Worm (Caenorhabditis elegans) whole organism, L4 larva: ENCODE measurements around the gene clp-2.

ENCODE experiments used
- D1046.2 ChIP-seq: fragments of 200-800 bp; sonication (Bioruptor generic); IDR thresholded peaks from 2 replicates; pipeline ENCODE4 v1.3.6; 2022; ENCODE audit warnings: missing genetic modification characterization, missing compliant biosample characterization
- F10B5.3 ChIP-seq: sonication (generic microtip); optimal IDR thresholded peaks from 2 replicates; lab custom pipeline; 2016; ENCODE audit warnings: mild to moderate bottlenecking, missing genetic modification characterization, missing compliant biosample characterization
- Y105C5A.15 ChIP-seq: fragments of 200-800 bp; sonication (Bioruptor generic); IDR thresholded peaks from 2 replicates; pipeline ENCODE4 v1.3.6; 2022; ENCODE audit warnings: missing genetic modification characterization, missing compliant biosample characterization
- Y48G9A.11 ChIP-seq: fragments of 200-800 bp; sonication (Bioruptor generic); IDR thresholded peaks from 2 replicates; pipeline ENCODE4 v1.3.6; 2022; ENCODE audit warnings: missing genetic modification reagents, missing genetic modification characterization, missing compliant biosample characterization
- Y5F2A.4 ChIP-seq: fragments of 200-800 bp; sonication (Bioruptor generic); optimal IDR thresholded peaks from 2 replicates; lab custom pipeline; 2018; ENCODE audit warnings: mild to moderate bottlenecking, missing genetic modification characterization, missing compliant biosample characterization
- ZK337.2 ChIP-seq: fragments of 200-800 bp; sonication (Bioruptor generic); IDR thresholded peaks from 2 replicates; pipeline ENCODE4 v1.3.6; 2022; ENCODE audit warnings: missing genetic modification reagents, missing genetic modification characterization, missing compliant biosample characterization
- ZK546.5 ChIP-seq, 2 experiments: sonication (generic microtip); optimal IDR thresholded peaks; 2 replicates each; lab custom pipeline; 2017; ENCODE audit warnings: missing biosample characterization in 2 of 2, missing genetic modification characterization in 2 of 2
- aha-1 ChIP-seq: fragments of 150-350 bp; peaks from one replicate; lab custom pipeline; 2014; ENCODE audit warnings: missing biosample characterization, missing genetic modification characterization
- ceh-32 ChIP-seq: sonication (generic microtip); optimal IDR thresholded peaks from 2 replicates; lab custom pipeline; 2016; ENCODE audit warnings: mild to moderate bottlenecking, missing genetic modification characterization, missing compliant biosample characterization; ENCODE audit not compliant: poor library complexity
- ceh-44 ChIP-seq: fragments of 200-800 bp; sonication (Bioruptor generic); IDR thresholded peaks from 2 replicates; pipeline ENCODE4 v1.3.6; 2022; ENCODE audit warnings: missing genetic modification reagents, missing genetic modification characterization, missing compliant biosample characterization
- ceh-62 ChIP-seq: sonication (generic microtip); optimal IDR thresholded peaks from 2 replicates; lab custom pipeline; 2017; ENCODE audit warnings: missing biosample characterization, missing genetic modification characterization
- ceh-82 ChIP-seq: sonication (generic microtip); optimal IDR thresholded peaks from 2 replicates; lab custom pipeline; 2017; ENCODE audit warnings: missing biosample characterization, missing genetic modification characterization
- ces-1 ChIP-seq: fragments of 150-350 bp; sonication (generic microtip); optimal IDR thresholded peaks from 4 replicates; lab custom pipeline; 2014; ENCODE audit warnings: missing biosample characterization, missing genetic modification reagents, missing genetic modification characterization
- cey-2 ChIP-seq: sonication (generic microtip); optimal IDR thresholded peaks from 3 replicates; lab custom pipeline; 2017; ENCODE audit warnings: missing genetic modification characterization, mild to moderate bottlenecking, missing compliant biosample characterization, antibody characterized with exemption, borderline replicate concordance; ENCODE audit not compliant: insufficient read depth
- daf-16 ChIP-seq, 3 experiments: sonication (generic microtip); optimal IDR thresholded peaks; 2 replicates each; lab custom pipeline; 2016 to 2017; ENCODE audit warnings: missing genetic modification characterization in 3 of 3, missing genetic modification reagents in 3 of 3, mild to moderate bottlenecking in 2 of 3, missing compliant biosample characterization in 2 of 3, missing biosample characterization in 1 of 3, moderate library complexity in 1 of 3
- dmd-8 ChIP-seq: fragments of 200-800 bp; sonication (Bioruptor generic); IDR thresholded peaks from 2 replicates; pipeline ENCODE4 v1.3.6; 2022; ENCODE audit warnings: missing genetic modification characterization, missing compliant biosample characterization
- dmd-9 ChIP-seq: fragments of 200-800 bp; sonication (Bioruptor generic); IDR thresholded peaks from 2 replicates; pipeline ENCODE4 v1.3.6; 2022; ENCODE audit warnings: missing genetic modification reagents, missing genetic modification characterization, missing compliant biosample characterization
- egl-27 ChIP-seq: sonication (generic microtip); optimal IDR thresholded peaks from 3 replicates; lab custom pipeline; 2017; ENCODE audit warnings: missing biosample characterization, missing genetic modification reagents, missing genetic modification characterization
- egl-43 ChIP-seq: fragments of 200-800 bp; sonication (Bioruptor generic); IDR thresholded peaks from 2 replicates; pipeline ENCODE4 v1.3.6; 2022; ENCODE audit warnings: missing genetic modification reagents, missing genetic modification characterization, missing compliant biosample characterization
- fkh-10 ChIP-seq: fragments of 150-350 bp; optimal IDR thresholded peaks from 2 replicates; lab custom pipeline; 2014; ENCODE audit warnings: missing biosample characterization, missing genetic modification reagents, missing genetic modification characterization
- hif-1 ChIP-seq, 2 experiments: sonication (generic microtip); optimal IDR thresholded peaks; 2 replicates each; lab custom pipeline; 2016 to 2017; ENCODE audit warnings: missing compliant biosample characterization in 2 of 2, missing genetic modification characterization in 2 of 2, missing genetic modification reagents in 2 of 2, missing genotype in 2 of 2, mild to moderate bottlenecking in 1 of 2
- hlh-11 ChIP-seq: fragments of 200-800 bp; sonication (Bioruptor generic); optimal IDR thresholded peaks from 2 replicates; lab custom pipeline; 2018; ENCODE audit warnings: mild to moderate bottlenecking, missing genetic modification characterization, missing compliant biosample characterization
- hmg-1.1 ChIP-seq: fragments of 200-800 bp; sonication (Bioruptor generic); IDR thresholded peaks from 2 replicates; pipeline ENCODE4 v1.3.6; 2022; ENCODE audit warnings: missing genetic modification reagents, missing genetic modification characterization, missing compliant biosample characterization
- lim-7 ChIP-seq: fragments of 200-800 bp; sonication (Bioruptor generic); IDR thresholded peaks from 2 replicates; pipeline ENCODE4 v1.3.6; 2022; ENCODE audit warnings: missing genetic modification characterization, missing compliant biosample characterization
- lin-1 ChIP-seq: fragments of 200-800 bp; sonication (Bioruptor generic); IDR thresholded peaks from 2 replicates; pipeline ENCODE4 v1.3.6; 2022; ENCODE audit warnings: missing genetic modification reagents, missing genetic modification characterization, missing compliant biosample characterization
- lin-15B ChIP-seq: fragments of 150-350 bp; sonication (generic microtip); optimal IDR thresholded peaks from 3 replicates; lab custom pipeline; 2014; ENCODE audit warnings: missing biosample characterization, missing genetic modification characterization
- lin-29 ChIP-seq: fragments of 200-800 bp; sonication (Bioruptor generic); IDR thresholded peaks from 2 replicates; pipeline ENCODE4 v1.3.6; 2022; ENCODE audit warnings: missing genetic modification reagents, missing genetic modification characterization, missing compliant biosample characterization
- lsy-2 ChIP-seq, 2 experiments: fragments of 150-350 bp in 1 of 2; sonication (generic microtip) in 1 of 2; optimal IDR thresholded peaks; 2 replicates each; lab custom pipeline; 2014 to 2017; ENCODE audit warnings: missing biosample characterization in 2 of 2, missing genetic modification characterization in 2 of 2
- mxl-3 ChIP-seq: fragments of 200-800 bp; sonication (Bioruptor generic); optimal IDR thresholded peaks from 2 replicates; lab custom pipeline; 2018; ENCODE audit warnings: mild to moderate bottlenecking, missing genetic modification characterization, missing compliant biosample characterization
- nhr-10 ChIP-seq: fragments of 150-350 bp; optimal IDR thresholded peaks from 2 replicates; lab custom pipeline; 2014; ENCODE audit warnings: missing biosample characterization, missing genetic modification characterization
- nhr-102 ChIP-seq: sonication (generic microtip); optimal IDR thresholded peaks from 2 replicates; lab custom pipeline; 2016; ENCODE audit warnings: mild to moderate bottlenecking, missing genetic modification characterization, moderate library complexity, missing compliant biosample characterization
- nhr-11 ChIP-seq: fragments of 150-350 bp; optimal IDR thresholded peaks from 2 replicates; lab custom pipeline; 2014; ENCODE audit warnings: missing biosample characterization, missing genetic modification characterization
- nhr-41 ChIP-seq: fragments of 200-800 bp; sonication (Bioruptor generic); IDR thresholded peaks from 2 replicates; pipeline ENCODE4 v1.3.6; 2022; ENCODE audit warnings: missing genetic modification reagents, missing genetic modification characterization, missing compliant biosample characterization
- nhr-48 ChIP-seq: sonication (generic microtip); optimal IDR thresholded peaks from 2 replicates; lab custom pipeline; 2016; ENCODE audit warnings: mild to moderate bottlenecking, missing genetic modification characterization, missing compliant biosample characterization
- nhr-6 ChIP-seq: fragments of 150-350 bp; optimal IDR thresholded peaks from 2 replicates; lab custom pipeline; 2014; ENCODE audit warnings: missing biosample characterization, missing genetic modification characterization
- nhr-76 ChIP-seq: fragments of 150-350 bp; optimal IDR thresholded peaks from 2 replicates; lab custom pipeline; 2014; ENCODE audit warnings: missing biosample characterization, missing genetic modification characterization
- nhr-77 ChIP-seq: fragments of 150-350 bp; optimal IDR thresholded peaks from 2 replicates; lab custom pipeline; 2014; ENCODE audit warnings: missing biosample characterization, missing genetic modification characterization
- saeg-2 ChIP-seq: fragments of 200-800 bp; sonication (Bioruptor generic); IDR thresholded peaks from 2 replicates; pipeline ENCODE4 v1.3.6; 2022; ENCODE audit warnings: missing genetic modification reagents, missing genetic modification characterization, missing compliant biosample characterization
- sdz-12 ChIP-seq: fragments of 200-800 bp; sonication (Bioruptor generic); optimal IDR thresholded peaks from 2 replicates; lab custom pipeline; 2018; ENCODE audit warnings: mild to moderate bottlenecking, missing genetic modification characterization, missing compliant biosample characterization
- set-16 ChIP-seq: fragments of 200-800 bp; sonication (Bioruptor generic); IDR thresholded peaks from 2 replicates; pipeline ENCODE4 v1.3.6; 2022; ENCODE audit warnings: missing genetic modification reagents, missing genetic modification characterization, missing compliant biosample characterization
- skn-1 ChIP-seq: fragments of 150-350 bp; optimal IDR thresholded peaks from 2 replicates; lab custom pipeline; 2014; ENCODE audit warnings: missing biosample characterization, missing genetic modification characterization
- spr-1 ChIP-seq: sonication (generic microtip); optimal IDR thresholded peaks from 2 replicates; lab custom pipeline; 2016; ENCODE audit warnings: mild to moderate bottlenecking, missing genetic modification characterization, missing compliant biosample characterization
- tra-1 ChIP-seq: fragments of 200-800 bp; sonication (Bioruptor generic); IDR thresholded peaks from 2 replicates; pipeline ENCODE4 v1.3.6; 2022; ENCODE audit warnings: missing genetic modification reagents, missing genetic modification characterization, missing compliant biosample characterization
- unc-130 ChIP-seq: sonication (generic microtip); optimal IDR thresholded peaks from 2 replicates; lab custom pipeline; 2016; ENCODE audit warnings: missing genetic modification reagents, missing genetic modification characterization, missing compliant biosample characterization
- unc-39 ChIP-seq: sonication (generic microtip); optimal IDR thresholded peaks from 2 replicates; lab custom pipeline; 2017; ENCODE audit warnings: missing biosample characterization, missing genetic modification characterization
- zag-1 ChIP-seq: fragments of 150-350 bp; optimal IDR thresholded peaks from 2 replicates; lab custom pipeline; 2014; ENCODE audit warnings: missing biosample characterization, missing genetic modification characterization
- zip-11 ChIP-seq: fragments of 200-800 bp; sonication (Bioruptor generic); IDR thresholded peaks from 2 replicates; pipeline ENCODE4 v1.3.6; 2022; ENCODE audit warnings: missing genetic modification characterization, missing compliant biosample characterization
- zip-2 ChIP-seq: fragments of 150-350 bp; optimal IDR thresholded peaks from 2 replicates; lab custom pipeline; 2014; ENCODE audit warnings: missing biosample characterization, missing genetic modification characterization
- ztf-7 ChIP-seq: fragments of 150-350 bp; optimal IDR thresholded peaks from 2 replicates; lab custom pipeline; 2014; ENCODE audit warnings: missing biosample characterization, missing genetic modification characterization

clp-2 gene

DNA sequence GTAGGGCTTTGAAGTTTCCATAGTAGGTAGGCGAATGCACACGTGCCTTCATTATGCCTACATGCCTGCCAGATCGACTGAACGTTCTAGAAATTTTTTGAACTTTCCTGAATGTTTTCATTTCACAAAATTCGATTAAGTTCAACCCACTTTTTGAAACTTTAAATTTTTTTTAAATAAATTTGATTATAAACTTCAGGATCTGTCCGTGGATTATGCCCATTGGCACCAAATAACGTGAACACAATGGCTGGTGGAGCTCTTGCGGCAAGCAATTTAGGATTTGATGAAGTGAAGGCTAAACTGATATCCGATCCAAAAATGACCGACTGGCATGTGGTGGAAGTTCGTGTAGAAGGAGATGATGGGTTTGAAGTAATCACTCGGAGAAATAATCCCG lies 31.6 kb upstream of the clp-2 start, which contains the start of gene F17C8.7:
TSS of gene F17C8.7 (plus strand) at position 301 of the 400 bp plus-strand sequence.
- TF ChIP-seq ces-1 (no peak), ztf-7 (tag; lab: Kevin White, UChicago) (no peak), saeg-2 (no peak), dmd-9 (no peak), nhr-11 (no peak), Y5F2A.4 (GFP tag; lab: Kevin White, UChicago) (no peak), lin-29 (no peak), ZK546.5 (tag; optimal IDR thresholded peaks at IDR 0.05; lab: Kevin White, UChicago) (no peak), set-16 (GFP tag; lab: Robert Waterston, UW) (no peak), nhr-102 (tag; lab: Kevin White, UChicago) (no peak), egl-43 (GFP tag; lab: Robert Waterston, UW) (no peak), lim-7 (GFP tag; lab: Robert Waterston, UW) (no peak), lin-1 (GFP tag; lab: Robert Waterston, UW) (no peak), Y48G9A.11 (no peak), dmd-8 (GFP tag; lab: Robert Waterston, UW) (no peak), D1046.2 (GFP tag; lab: Robert Waterston, UW) (no peak)

DNA sequence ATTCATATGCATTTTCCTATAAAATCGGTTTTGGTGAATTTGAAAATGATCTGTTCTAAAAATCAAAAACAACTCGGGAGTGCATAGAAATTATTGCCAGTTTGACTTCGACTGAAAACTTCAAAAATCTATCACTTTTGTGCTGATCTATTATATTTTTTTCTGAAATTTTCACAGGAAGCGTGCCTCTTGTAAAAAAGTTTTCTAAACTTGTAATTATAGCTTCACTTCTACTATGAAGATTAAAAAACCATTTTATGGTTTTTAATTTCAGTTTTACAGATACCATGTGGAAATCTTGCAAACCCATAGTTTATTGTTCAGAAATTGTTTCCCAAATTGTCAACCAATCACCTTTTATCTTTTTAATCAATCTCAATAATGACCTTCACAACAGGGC lies 30.2 kb upstream of the clp-2 start, which contains the start of gene F17C8.9:
TSS of gene F17C8.9 (plus strand) at position 301 of the 400 bp plus-strand sequence.
- TF ChIP-seq zag-1 (tag; lab: Kevin White, UChicago) (no peak), F10B5.3 (tag; lab: Kevin White, UChicago) (no peak), ZK337.2 (GFP tag; lab: Robert Waterston, UW) (no peak), zip-11 (GFP tag; lab: Robert Waterston, UW) (no peak), Y48G9A.11 (no peak), hmg-1.1 (GFP tag; lab: Robert Waterston, UW) (no peak), mxl-3 (GFP tag; lab: Kevin White, UChicago) (no peak), spr-1 (tag; lab: Kevin White, UChicago) (no peak), nhr-48 (no peak), nhr-10 (tag; lab: Kevin White, UChicago) (no peak), tra-1 (GFP tag; lab: Robert Waterston, UW) (no peak), ceh-44 (no peak), nhr-41 (GFP tag; lab: Robert Waterston, UW) (no peak), nhr-11 (no peak), nhr-76 (tag; lab: Kevin White, UChicago) (no peak), unc-130 (GFP tag; lab: Kevin White, UChicago) (no peak), aha-1 (tag; lab: Kevin White, UChicago) (no peak), fkh-10 (no peak), cey-2 (no peak)
- TF ChIP-seq, all 104 proteins: peak for 0

DNA sequence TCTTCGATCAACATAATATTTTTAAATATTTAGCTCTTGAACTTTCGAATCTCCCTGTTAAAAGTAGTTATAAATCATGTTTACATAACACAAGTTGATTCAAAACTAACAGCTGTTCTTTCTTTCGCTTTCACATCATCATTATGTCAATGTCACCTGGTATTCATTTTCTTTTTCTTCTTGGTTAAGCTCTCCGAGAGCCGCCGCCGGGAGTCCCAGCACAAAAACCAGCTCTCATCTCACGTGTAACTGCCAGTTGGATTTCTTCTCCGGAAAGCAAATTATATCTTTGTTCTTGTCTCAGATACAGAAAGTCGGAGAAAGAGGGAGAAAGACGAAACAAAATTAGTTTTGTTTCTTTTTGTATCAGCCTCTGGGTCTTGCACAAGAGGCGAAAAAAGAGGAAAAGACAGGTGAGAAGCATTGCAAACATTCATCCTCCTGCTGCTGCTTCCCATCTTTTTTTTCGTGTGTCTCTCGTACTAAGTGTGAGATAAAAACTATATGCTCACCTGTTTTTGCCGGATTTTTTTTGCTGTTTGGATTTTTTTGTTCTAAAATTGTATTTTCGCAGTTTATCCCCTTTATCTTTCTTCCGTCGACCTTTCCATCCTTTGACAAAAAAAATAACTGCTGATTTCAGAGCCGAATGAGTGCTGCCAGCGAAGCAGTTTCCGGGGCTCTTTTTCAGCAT lies 27.6 kb upstream of the clp-2 start, which contains the start of gene F17C8.3:
TSS of gene F17C8.3 (plus strand) at position 644 of the 694 bp plus-strand sequence.
- TF ChIP-seq unc-130 (GFP tag; lab: Kevin White, UChicago) (no peak), nhr-11 (peak; percentile 45), lsy-2 (tag; optimal IDR thresholded peaks at IDR 0.05; lab: Kevin White, UChicago) (peak in 1 of 2 experiments; percentile 29), hlh-11 (tag; lab: Kevin White, UChicago) (peak; percentile 69), daf-16 (GFP tag; optimal IDR thresholded peaks at IDR 0.05; lab: Kevin White, UChicago) (peak in 1 of 2 experiments; percentile 87), daf-16 (tag; optimal IDR thresholded peaks at IDR 0.05; lab: Kevin White, UChicago) (no peak), ces-1 (no peak), ceh-82 (no peak), lin-15B (tag; lab: Kevin White, UChicago) (no peak), zip-2 (tag; lab: Kevin White, UChicago) (no peak), hif-1 (tag; optimal IDR thresholded peaks at IDR 0.05; lab: Kevin White, UChicago) (no peak), ceh-62 (tag; lab: Kevin White, UChicago) (no peak), cey-2 (no peak), nhr-77 (tag; lab: Kevin White, UChicago) (no peak), egl-27 (no peak), skn-1 (tag; lab: Kevin White, UChicago) (no peak), sdz-12 (GFP tag; lab: Kevin White, UChicago) (no peak), unc-39 (tag; lab: Kevin White, UChicago) (no peak), Y105C5A.15 (GFP tag; lab: Robert Waterston, UW) (no peak), nhr-10 (tag; lab: Kevin White, UChicago) (no peak), ceh-32 (tag; lab: Kevin White, UChicago) (no peak), nhr-6 (tag; lab: Kevin White, UChicago) (no peak)
